Worm (Caenorhabditis elegans) whole organism, L4 larva: ENCODE results near the gene ani-2.

Experiments
- D1046.2 ChIP-seq: fragments of 200-800 bp; sonication (Bioruptor generic); IDR thresholded peaks from 2 replicates; pipeline ENCODE4 v1.3.6; 2022; ENCODE audit warnings: missing genetic modification characterization, missing compliant biosample characterization
- F10B5.3 ChIP-seq: sonication (generic microtip); optimal IDR thresholded peaks from 2 replicates; lab custom pipeline; 2016; ENCODE audit warnings: mild to moderate bottlenecking, missing genetic modification characterization, missing compliant biosample characterization
- ceh-82 ChIP-seq: sonication (generic microtip); optimal IDR thresholded peaks from 2 replicates; lab custom pipeline; 2017; ENCODE audit warnings: missing biosample characterization, missing genetic modification characterization
- ces-1 ChIP-seq: fragments of 150-350 bp; sonication (generic microtip); optimal IDR thresholded peaks from 4 replicates; lab custom pipeline; 2014; ENCODE audit warnings: missing biosample characterization, missing genetic modification reagents, missing genetic modification characterization
- fkh-10 ChIP-seq: fragments of 150-350 bp; optimal IDR thresholded peaks from 2 replicates; lab custom pipeline; 2014; ENCODE audit warnings: missing biosample characterization, missing genetic modification reagents, missing genetic modification characterization
- mdl-1 ChIP-seq, 2 experiments: fragments of 150-350 bp in 1 of 2; sonication (generic microtip) in 1 of 2; optimal IDR thresholded peaks; 2 replicates each; lab custom pipeline; 2014 to 2017; ENCODE audit warnings: missing biosample characterization in 2 of 2, missing genetic modification characterization in 2 of 2
- nhr-237 ChIP-seq: sonication (generic microtip); optimal IDR thresholded peaks from 2 replicates; lab custom pipeline; 2017; ENCODE audit warnings: missing biosample characterization, missing genetic modification characterization
- pha-4 ChIP-seq, 2 experiments: fragments of 150-350 bp in 1 of 2; fragments of 200-800 bp in 1 of 2; sonication (Bioruptor generic) in 1 of 2; IDR thresholded peaks in 1 of 2; optimal IDR thresholded peaks in 1 of 2; 2 replicates each; pipeline versions ENCODE4 v1.3.6 to Lab custom; 2014 to 2022; ENCODE audit warnings: missing genetic modification characterization in 2 of 2, missing genetic modification reagents in 2 of 2, missing biosample characterization in 1 of 2, missing compliant biosample characterization in 1 of 2
- unc-62 ChIP-seq, 3 experiments: fragments of 150-350 bp in 1 of 3; sonication (generic microtip); optimal IDR thresholded peaks in 2 of 3; peaks in 1 of 3; 1 replicate in 1 of 3; 2 replicates in 2 of 3; lab custom pipeline; 2014 to 2017; ENCODE audit warnings: missing biosample characterization in 3 of 3, missing genetic modification characterization in 3 of 3, missing genetic modification reagents in 3 of 3, missing genotype in 1 of 3

DNA sequence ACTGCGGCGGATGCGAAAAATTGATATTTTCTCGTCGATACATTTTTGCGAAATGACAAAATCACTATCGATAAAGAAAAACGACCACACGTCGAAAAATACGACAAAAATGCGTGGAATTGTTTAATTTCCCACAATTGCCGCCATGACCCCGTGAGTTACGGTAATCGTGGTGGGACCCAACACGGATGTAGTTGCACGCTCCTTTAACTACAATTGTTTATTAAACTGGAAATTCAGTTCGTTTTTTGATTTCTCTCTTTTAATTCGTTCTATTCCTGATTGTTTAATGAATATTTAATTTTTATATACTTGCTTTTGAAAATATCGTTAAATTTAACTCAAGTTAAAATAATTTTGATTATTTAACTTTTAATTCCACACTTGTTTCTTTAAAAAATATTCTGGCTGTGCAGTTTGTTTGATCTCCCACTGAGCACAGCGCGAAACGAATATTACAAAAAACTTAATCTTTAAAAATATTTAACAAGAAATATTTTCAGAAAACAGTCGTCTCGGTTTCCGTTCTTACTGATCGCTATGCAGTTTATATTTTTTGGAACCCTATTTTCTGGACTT is at the start of gene ani-2, which contains the start of gene clec-88:
- TF ChIP-seq unc-62 (GFP tag; optimal IDR thresholded peaks at IDR 0.05 in 1 of 2; lab: Kevin White, UChicago) (no peak), unc-62 (tag; optimal IDR thresholded peaks at IDR 0.05; lab: Kevin White, UChicago) (no peak), mdl-1 (tag; optimal IDR thresholded peaks at IDR 0.05; lab: Kevin White, UChicago) (no peak), pha-4 (GFP tag; IDR thresholded peaks at IDR 0.05; lab: Robert Waterston, UW) (no peak), pha-4 (tag; optimal IDR thresholded peaks at IDR 0.05; lab: Kevin White, UChicago) (no peak), ces-1 (GFP tag; lab: Kevin White, UChicago) (no peak), D1046.2 (no peak), nhr-237 (no peak), fkh-10 (GFP tag; lab: Kevin White, UChicago) (no peak), ceh-82 (tag; lab: Kevin White, UChicago) (no peak), F10B5.3 (tag; lab: Kevin White, UChicago) (no peak)
